Fruit fly (Drosophila melanogaster) whole organism, embryonic: ENCODE data around the gene Adck5.

ENCODE experiments used
- Antp ChIP-seq: fragments of 200-800 bp; sonication (Bioruptor generic); optimal IDR thresholded peaks from 3 replicates; lab custom pipeline; 2016; ENCODE audit warnings: missing biosample characterization, missing genetic modification characterization
- CG10147 ChIP-seq: fragments of 200-800 bp; sonication (Bioruptor generic); optimal IDR thresholded peaks from 2 replicates; lab custom pipeline; 2019; ENCODE audit warnings: missing biosample characterization, mild to moderate bottlenecking, missing genetic modification characterization, moderate library complexity
- CG10565 ChIP-seq: fragments of 200-800 bp; sonication (Bioruptor generic); optimal IDR thresholded peaks from 3 replicates; lab custom pipeline; 2016; ENCODE audit warnings: missing biosample characterization, mild to moderate bottlenecking, missing genetic modification characterization
- CG11085 ChIP-seq: fragments of 200-800 bp; sonication (Bioruptor generic); IDR thresholded peaks from 2 replicates; pipeline ENCODE4 v1.3.6; 2022; ENCODE audit warnings: missing biosample characterization, missing genetic modification characterization
- CG11695 ChIP-seq: fragments of 200-800 bp; sonication (Bioruptor generic); IDR thresholded peaks from 3 replicates; pipeline ENCODE4 v1.3.6; 2022; ENCODE audit warnings: missing biosample characterization, missing genetic modification characterization
- CG12391 ChIP-seq: fragments of 200-800 bp; sonication (Bioruptor generic); optimal IDR thresholded peaks from 3 replicates; lab custom pipeline; 2018; ENCODE audit warnings: missing biosample characterization, mild to moderate bottlenecking, missing genetic modification characterization, moderate library complexity
- CG12659 ChIP-seq: fragments of 200-800 bp; sonication (Bioruptor generic); optimal IDR thresholded peaks from 3 replicates; lab custom pipeline; 2017; ENCODE audit warnings: mild to moderate bottlenecking, missing biosample characterization, missing genetic modification reagents, missing genetic modification characterization
- CG13296 ChIP-seq: fragments of 200-800 bp; sonication (Bioruptor generic); optimal IDR thresholded peaks from 3 replicates; lab custom pipeline; 2018; ENCODE audit warnings: missing biosample characterization, mild to moderate bottlenecking, missing genetic modification characterization
- CG15269 ChIP-seq: fragments of 200-800 bp; sonication (Bioruptor generic); optimal IDR thresholded peaks from 2 replicates; lab custom pipeline; 2018; ENCODE audit warnings: missing biosample characterization, mild to moderate bottlenecking, missing genetic modification characterization, moderate library complexity
- CG1832 ChIP-seq: fragments of 200-800 bp; sonication (Bioruptor generic); optimal IDR thresholded peaks from 2 replicates; lab custom pipeline; 2017; ENCODE audit warnings: missing biosample characterization, mild to moderate bottlenecking, missing genetic modification characterization, inconsistent platforms
- CG2120 ChIP-seq: fragments of 200-800 bp; sonication (Bioruptor generic); optimal IDR thresholded peaks from 3 replicates; lab custom pipeline; 2016; ENCODE audit warnings: missing biosample characterization, missing genetic modification characterization
- CG31441 ChIP-seq: fragments of 200-800 bp; sonication (Bioruptor generic); IDR thresholded peaks from 2 replicates; pipeline ENCODE4 v1.3.6; 2022; ENCODE audit warnings: missing biosample characterization, missing genetic modification characterization
- CG3163 ChIP-seq: fragments of 200-800 bp; sonication (Bioruptor generic); optimal IDR thresholded peaks from 3 replicates; lab custom pipeline; 2016; ENCODE audit warnings: missing biosample characterization, missing genetic modification characterization
- CG3281 ChIP-seq: fragments of 200-800 bp; sonication (Bioruptor generic); optimal IDR thresholded peaks from 3 replicates; lab custom pipeline; 2017; ENCODE audit warnings: missing biosample characterization, mild to moderate bottlenecking, missing genetic modification characterization
- CG3726 ChIP-seq: fragments of 200-800 bp; sonication (Bioruptor generic); IDR thresholded peaks from 3 replicates; pipeline ENCODE4, ENCODE4 v1.3.6; 2022; ENCODE audit warnings: missing biosample characterization, missing genetic modification characterization
- CG6175 ChIP-seq: fragments of 200-800 bp; sonication (Bioruptor generic); IDR thresholded peaks from 3 replicates; pipeline ENCODE4 v1.3.6; 2022; ENCODE audit warnings: missing biosample characterization, missing genetic modification characterization
- CG6813 ChIP-seq: fragments of 200-800 bp; sonication (Bioruptor generic); optimal IDR thresholded peaks from 2 replicates; lab custom pipeline; 2017; ENCODE audit warnings: missing biosample characterization, missing genetic modification characterization, mild to moderate bottlenecking, moderate library complexity, missing genetic modification reagents
- CG8359 ChIP-seq: fragments of 200-800 bp; sonication (Bioruptor generic); optimal IDR thresholded peaks from 2 replicates; lab custom pipeline; 2017; ENCODE audit warnings: missing biosample characterization, mild to moderate bottlenecking, missing genetic modification characterization, borderline replicate concordance
- CG8924 ChIP-seq: fragments of 200-800 bp; optimal IDR thresholded peaks from 3 replicates; lab custom pipeline; 2019; ENCODE audit warnings: missing biosample characterization, mild to moderate bottlenecking, missing genetic modification characterization, moderate library complexity
- CG9797 ChIP-seq: fragments of 200-800 bp; sonication (Bioruptor generic); optimal IDR thresholded peaks from 3 replicates; lab custom pipeline; 2018; ENCODE audit warnings: missing biosample characterization, mild to moderate bottlenecking, missing genetic modification characterization
- CG9876 ChIP-seq: fragments of 200-800 bp; sonication (Bioruptor generic); optimal IDR thresholded peaks from 2 replicates; lab custom pipeline; 2016; ENCODE audit warnings: missing biosample characterization, missing genetic modification characterization
- Deaf1 ChIP-seq: fragments of 200-800 bp; optimal IDR thresholded peaks from 3 replicates; lab custom pipeline; 2019; ENCODE audit warnings: missing biosample characterization, mild to moderate bottlenecking, missing genetic modification characterization, moderate library complexity
- Ets65A ChIP-seq: fragments of 200-800 bp; sonication (Bioruptor generic); peaks from one replicate; lab custom pipeline; 2016; ENCODE audit warnings: missing biosample characterization, missing genetic modification characterization
- Hr39 ChIP-seq: fragments of >200 bp; optimal IDR thresholded peaks from 2 replicates; lab custom pipeline; 2017
- MBD-R2 ChIP-seq: fragments of 200-800 bp; sonication (Bioruptor generic); IDR thresholded peaks from 2 replicates; pipeline ENCODE4 v1.3.6; 2022; ENCODE audit warnings: missing biosample characterization, missing genetic modification characterization
- Myb ChIP-seq: fragments of 200-800 bp; sonication (Bioruptor generic); optimal IDR thresholded peaks from 2 replicates; lab custom pipeline; 2016; ENCODE audit warnings: missing biosample characterization, missing genetic modification characterization
- NfI ChIP-seq: fragments of 200-800 bp; sonication (Bioruptor generic); optimal IDR thresholded peaks from 3 replicates; lab custom pipeline; 2018; ENCODE audit warnings: missing biosample characterization, mild to moderate bottlenecking, missing genetic modification characterization, moderate library complexity
- Spps ChIP-seq: fragments of 200-800 bp; sonication (Bioruptor generic); optimal IDR thresholded peaks from 2 replicates; lab custom pipeline; 2018; ENCODE audit warnings: missing biosample characterization, mild to moderate bottlenecking, missing genetic modification characterization
- Trl ChIP-seq, 3 experiments: fragments of >200 bp in 2 of 3; fragments of 200-800 bp in 1 of 3; sonication (Bioruptor generic) in 1 of 3; optimal IDR thresholded peaks; 2 replicates in 1 of 3; 3 replicates in 2 of 3; lab custom pipeline; 2016 to 2017; ENCODE audit warnings: missing biosample characterization in 1 of 3, missing genetic modification characterization in 1 of 3
- Usf ChIP-seq: fragments of 200-800 bp; sonication (Bioruptor generic); optimal IDR thresholded peaks from 2 replicates; lab custom pipeline; 2017; ENCODE audit warnings: missing genotype, missing biosample characterization, missing genetic modification characterization
- bsh ChIP-seq, 2 experiments: fragments of 200-800 bp; sonication (Bioruptor generic); optimal IDR thresholded peaks; 2 replicates each; lab custom pipeline; 2017 to 2018; ENCODE audit warnings: mild to moderate bottlenecking in 2 of 2, missing biosample characterization in 2 of 2, missing genetic modification characterization in 2 of 2, moderate library complexity in 1 of 2
- cwo ChIP-seq: fragments of 200-800 bp; sonication (Bioruptor generic); optimal IDR thresholded peaks from 3 replicates; lab custom pipeline; 2017; ENCODE audit warnings: missing biosample characterization, missing genetic modification characterization, mild to moderate bottlenecking, moderate library complexity, missing genetic modification reagents
- her ChIP-seq: fragments of 200-800 bp; sonication (Bioruptor generic); optimal IDR thresholded peaks from 2 replicates; lab custom pipeline; 2016; ENCODE audit warnings: missing biosample characterization, missing genetic modification characterization
- lilli ChIP-seq: fragments of 200-800 bp; sonication (Bioruptor generic); optimal IDR thresholded peaks from 3 replicates; lab custom pipeline; 2016; ENCODE audit warnings: missing biosample characterization, missing genetic modification characterization
- nom ChIP-seq: fragments of 200-800 bp; sonication (Bioruptor generic); optimal IDR thresholded peaks from 2 replicates; lab custom pipeline; 2017; ENCODE audit warnings: missing biosample characterization, missing genetic modification characterization, mild to moderate bottlenecking, moderate library complexity, missing genetic modification reagents
- row ChIP-seq: fragments of 200-800 bp; sonication (Bioruptor generic); IDR thresholded peaks from 3 replicates; pipeline ENCODE4 v1.3.6; 2022; ENCODE audit warnings: missing biosample characterization, missing genetic modification characterization
- salm ChIP-seq: fragments of 200-800 bp; sonication (Bioruptor generic); optimal IDR thresholded peaks from 2 replicates; lab custom pipeline; 2018; ENCODE audit warnings: missing biosample characterization, mild to moderate bottlenecking, missing genetic modification characterization
- sisA ChIP-seq: fragments of 200-800 bp; sonication (Bioruptor generic); IDR thresholded peaks from 2 replicates; pipeline ENCODE4 v1.3.6; 2022; ENCODE audit warnings: missing biosample characterization, missing genetic modification characterization
- sob ChIP-seq: fragments of 200-800 bp; sonication (Bioruptor generic); IDR thresholded peaks from 2 replicates; pipeline ENCODE4 v1.3.6; 2022; ENCODE audit warnings: missing biosample characterization, missing genetic modification characterization
- stc ChIP-seq: fragments of 200-800 bp; sonication (Bioruptor generic); IDR thresholded peaks from 2 replicates; pipeline ENCODE4 v1.3.6; 2022; ENCODE audit warnings: missing biosample characterization, missing genetic modification characterization
- stwl ChIP-seq: fragments of 200-800 bp; sonication (Bioruptor generic); optimal IDR thresholded peaks from 3 replicates; lab custom pipeline; 2018; ENCODE audit warnings: missing biosample characterization, mild to moderate bottlenecking, missing genetic modification characterization, moderate library complexity
- tna ChIP-seq: fragments of 200-800 bp; sonication (Bioruptor generic); IDR thresholded peaks from 2 replicates; pipeline ENCODE4 v1.3.6; 2022; ENCODE audit warnings: missing biosample characterization, missing genetic modification characterization; ENCODE audit not compliant: partially characterized antibody
- toy ChIP-seq: fragments of 200-800 bp; sonication (Bioruptor generic); IDR thresholded peaks from 2 replicates; pipeline ENCODE4 v1.3.6; 2022; ENCODE audit warnings: missing biosample characterization, missing genetic modification characterization
- unc-4 ChIP-seq: fragments of 200-800 bp; sonication (Bioruptor generic); IDR thresholded peaks from 2 replicates; pipeline ENCODE4 v1.3.6; 2022; ENCODE audit warnings: missing biosample characterization, missing genetic modification characterization; ENCODE audit not compliant: partially characterized antibody
- yki ChIP-seq: fragments of >200 bp; optimal IDR thresholded peaks from 3 replicates; lab custom pipeline; 2018

The Adck5 gene

DNA sequence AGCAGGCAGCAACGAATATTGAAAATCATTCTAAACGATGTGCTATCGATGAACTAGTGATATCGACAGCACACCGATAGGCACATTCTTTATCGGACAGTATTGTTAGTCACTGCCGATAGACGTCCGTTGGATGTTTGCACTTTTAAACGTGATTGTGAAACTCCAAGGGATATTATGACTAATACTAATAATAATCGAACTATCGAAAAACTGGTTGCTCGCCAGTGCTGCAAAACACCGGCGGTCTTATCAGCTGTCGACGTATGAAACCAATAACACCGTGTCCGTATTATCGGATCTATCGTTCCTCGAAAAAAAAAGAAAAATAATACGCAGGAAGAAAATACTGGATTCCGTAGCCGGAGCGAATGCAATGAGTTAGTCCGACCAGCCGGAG is 40.9 kb downstream of the Adck5 start, which contains the start of the genes Ube3a and CG7600 (continued):
- peak; percentile 49; the same call in 1 of the 2 replicates for TF ChIP-seq CG31441
- TF ChIP-seq MBD-R2 (GFP tag; lab: Robert Waterston, UW), result peak; percentile 87
- no peak for TF ChIP-seq Spps (tag; lab: Kevin White, UChicago)
- TF ChIP-seq CG3163 (GFP tag; lab: Kevin White, UChicago), result peak; percentile 47
- TF ChIP-seq CG6813 (GFP tag; lab: Kevin White, UChicago), result no peak
- TF ChIP-seq her (GFP tag; lab: Kevin White, UChicago), result peak; percentile 50
- peak; percentile 100 for TF ChIP-seq tna (GFP tag; lab: Robert Waterston, UW)
- peak; percentile 33 for TF ChIP-seq CG3281 (GFP tag; lab: Kevin White, UChicago)
- TF ChIP-seq Deaf1 (tag; lab: Kevin White, UChicago), result peak; percentile 22
- peak; percentile 27 for TF ChIP-seq CG13296

DNA sequence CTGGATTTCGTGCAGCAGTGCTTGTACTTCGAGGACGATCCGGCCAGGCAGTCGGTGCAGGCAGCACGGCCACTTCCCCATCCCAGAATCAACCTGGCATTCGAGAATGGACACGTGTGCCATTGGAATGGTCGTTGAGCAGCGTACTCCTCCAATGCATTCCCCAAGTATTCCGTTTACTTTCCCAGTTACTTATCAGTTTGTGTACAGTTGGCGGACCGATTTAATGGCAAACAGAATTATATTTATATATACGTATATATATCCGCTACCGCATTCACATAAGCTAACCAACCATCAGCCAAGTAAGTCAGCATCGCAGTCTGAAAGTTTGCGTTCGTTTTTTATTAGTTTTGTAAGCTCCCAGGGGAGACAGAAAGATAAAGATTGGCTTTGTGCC is 44.0 kb downstream of the Adck5 start:
- TF ChIP-seq CG13296, result no peak
- no peak for TF ChIP-seq her (GFP tag; lab: Kevin White, UChicago)
- 0 out of 2 replicates have a peak, but pooled peaks have one; percentile 4 for TF ChIP-seq sob
- no peak for TF ChIP-seq CG3726 (GFP tag; lab: Robert Waterston, UW)
- TF ChIP-seq nom, result peak; percentile 75
- TF ChIP-seq CG9876, result no peak
- TF ChIP-seq CG8359 (GFP tag; lab: Kevin White, UChicago), result no peak
- TF ChIP-seq CG6175 (GFP tag; lab: Robert Waterston, UW), result peak; percentile 11; the same call in 1 of the 3 replicates

DNA sequence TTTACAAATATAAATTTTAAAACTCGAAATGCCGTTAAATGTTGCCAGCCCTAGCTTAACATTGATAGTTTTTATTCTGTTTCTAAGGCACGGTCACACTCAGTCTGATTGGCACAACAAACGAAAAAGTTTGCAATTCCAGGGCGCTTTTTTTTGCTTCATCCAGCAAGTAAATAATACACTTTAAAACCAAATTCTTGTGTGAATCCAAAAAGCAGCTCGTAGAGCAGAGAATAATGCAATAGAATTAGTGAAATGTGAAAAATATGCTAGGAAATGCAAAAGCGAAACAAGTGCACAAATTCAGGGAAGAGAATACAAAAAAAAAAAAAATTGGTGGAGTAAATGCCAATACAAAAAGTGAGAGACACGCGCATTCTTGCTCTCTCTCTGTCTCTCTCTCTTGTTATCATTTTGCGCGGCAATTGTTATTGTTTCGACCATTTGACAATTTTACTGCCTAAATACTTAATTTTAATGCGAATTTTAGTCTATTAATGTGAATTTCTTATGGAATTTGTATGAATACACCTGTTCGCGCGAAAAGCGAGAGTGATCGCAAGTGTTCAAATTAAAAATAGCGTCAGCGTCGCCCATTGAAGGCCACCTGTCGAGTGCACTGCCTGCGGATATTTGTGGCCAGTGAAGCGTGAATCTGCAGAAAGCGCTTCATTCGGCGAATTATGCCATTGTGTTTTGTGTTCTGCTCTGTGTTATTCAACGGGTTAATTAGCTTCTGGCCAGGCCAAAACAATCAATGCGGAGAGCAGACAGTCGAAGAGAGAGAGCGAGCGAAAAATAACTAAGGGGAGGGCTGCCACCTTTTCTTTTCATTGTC is 45.0 kb downstream of the Adck5 start, which contains the start of gene CG42671:
TSS of gene CG42671 (plus strand) at position 100 of the 838 bp plus-strand sequence.
- peak; percentile 12 for TF ChIP-seq CG15269
- peak; percentile 8 for TF ChIP-seq CG10147 (GFP tag; lab: Kevin White, UChicago)
- no peak for TF ChIP-seq CG11695 (GFP tag; lab: Robert Waterston, UW)
- TF ChIP-seq bsh (GFP tag; optimal IDR thresholded peaks at IDR 0.05; lab: Kevin White, UChicago), result peak in 1 of 2 experiments; percentile 44
- 0 out of 2 replicates have a peak, but pooled peaks have one; percentile 17 for TF ChIP-seq unc-4 (GFP tag; lab: Robert Waterston, UW)
- TF ChIP-seq salm (tag; lab: Kevin White, UChicago), result no peak
- peak; percentile 14 for TF ChIP-seq CG8924 (tag; lab: Kevin White, UChicago)
- no peak for TF ChIP-seq CG11085 (GFP tag; lab: Robert Waterston, UW)
- no peak for TF ChIP-seq lilli
- peak; percentile 52 for TF ChIP-seq CG12659
- peak; percentile 4 for TF ChIP-seq NfI
- no peak for TF ChIP-seq Ets65A (GFP tag; lab: Kevin White, UChicago)
- TF ChIP-seq Antp (GFP tag; lab: Kevin White, UChicago), result no peak
- peak; percentile 6 for TF ChIP-seq stwl (tag; lab: Kevin White, UChicago)
- TF ChIP-seq cwo (GFP tag; lab: Kevin White, UChicago), result no peak
- no peak for TF ChIP-seq toy (GFP tag; lab: Robert Waterston, UW)
- peak; percentile 70 to 94 for TF ChIP-seq Trl (optimal IDR thresholded peaks at IDR 0.05; lab: Kevin White, UChicago)
- TF ChIP-seq Trl (GFP tag; optimal IDR thresholded peaks at IDR 0.05; lab: Kevin White, UChicago), result no peak
- no peak for TF ChIP-seq CG8359 (GFP tag; lab: Kevin White, UChicago)
- peak; percentile 40; the same call in 1 of the 3 replicates for TF ChIP-seq row
- TF ChIP-seq sisA (GFP tag; lab: Robert Waterston, UW), result no peak
- no peak for TF ChIP-seq Usf
- TF ChIP-seq Hr39, result no peak
- TF ChIP-seq CG1832 (GFP tag; lab: Kevin White, UChicago), result no peak
- TF ChIP-seq CG10565 (GFP tag; lab: Kevin White, UChicago), result no peak
- peak; percentile 8 for TF ChIP-seq yki (lab: Kevin White, UChicago)
- no peak for TF ChIP-seq CG2120 (GFP tag; lab: Kevin White, UChicago)
- no peak for TF ChIP-seq stc (GFP tag; lab: Robert Waterston, UW)
- peak; percentile 48 for TF ChIP-seq CG9797 (GFP tag; lab: Kevin White, UChicago)
- peak; percentile 28 for TF ChIP-seq CG12391 (tag; lab: Kevin White, UChicago)
- TF ChIP-seq Myb, result peak; percentile 93
